Worm (Caenorhabditis elegans): Measurements from ENCODE around the gene arrd-13.

ce11 chrII:13720650-13721049 lies 37.6 kb upstream of the arrd-13 start:
- TF ChIP-seq dmd-4 (tag; optimal IDR thresholded peaks at IDR 0.05; ENCODE audit: borderline replicate concordance) = no peak
- no peak for TF ChIP-seq pha-4 (tag; optimal IDR thresholded peaks at IDR 0.05)
- no peak for TF ChIP-seq F13H6.1 (tag; optimal IDR thresholded peaks at IDR 0.05)
- TF ChIP-seq K02D7.2 (tag; optimal IDR thresholded peaks at IDR 0.05) = no peak
- TF ChIP-seq gmeb-2 (tag; optimal IDR thresholded peaks at IDR 0.05) = no peak
- TF ChIP-seq pha-2 (tag; optimal IDR thresholded peaks at IDR 0.05) = no peak
- no peak for TF ChIP-seq pax-1 (tag; optimal IDR thresholded peaks at IDR 0.05)
